Worm (Caenorhabditis elegans): ENCODE measurements around the gene fipr-17.
"Not testable (repeated sequence)": the region's sequence is repeated elsewhere in the genome, so short reads cannot be mapped to it uniquely, and the experiment has no call there.

Gene fipr-17

DNA sequence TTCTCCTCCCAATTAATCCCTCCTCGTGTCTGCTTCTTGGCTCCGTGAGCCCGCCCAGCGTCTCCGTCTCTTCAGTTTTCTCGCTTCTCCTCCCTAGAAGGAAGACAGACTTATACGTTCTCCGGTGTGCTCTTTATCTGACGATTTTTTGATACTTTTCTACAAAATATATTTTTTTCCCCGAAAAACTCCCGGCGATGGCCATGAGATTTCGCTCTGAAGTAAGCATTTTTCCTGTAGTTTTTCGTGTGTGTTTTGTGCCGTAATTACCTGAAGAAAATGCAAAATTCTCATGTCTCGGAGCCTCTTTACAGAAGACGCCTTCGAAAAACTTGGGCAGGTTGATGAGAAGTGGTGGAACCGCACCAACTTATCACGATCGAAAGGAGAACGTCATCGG lies 29.2 kb upstream of the fipr-17 start, which contains the start of gene spat-2:
TSS of gene spat-2 (plus strand) at position 301 of the 400 bp plus-strand sequence.
- no peak for TF ChIP-seq med-1 (GFP tag; optimal IDR thresholded peaks at IDR 0.05; ENCODE audit: insufficient read depth)
- TF ChIP-seq ref-1 (GFP tag; conservative IDR thresholded peaks at IDR 0.05), result no peak
- no peak for TF ChIP-seq flt-1 (GFP tag; IDR thresholded peaks at IDR 0.05)
- TF ChIP-seq ztf-23 (GFP tag; IDR thresholded peaks at IDR 0.05), result no peak
- no peak for TF ChIP-seq klf-2 (GFP tag; conservative IDR thresholded peaks at IDR 0.05)
- TF ChIP-seq tab-1 (GFP tag; IDR thresholded peaks at IDR 0.05), result no peak
- no peak for TF ChIP-seq T22C8.4 (GFP tag; IDR thresholded peaks at IDR 0.05)
- no peak for TF ChIP-seq cog-1 (tag; optimal IDR thresholded peaks at IDR 0.05)
- no peak for TF ChIP-seq ztf-29 (GFP tag; IDR thresholded peaks at IDR 0.05)

DNA sequence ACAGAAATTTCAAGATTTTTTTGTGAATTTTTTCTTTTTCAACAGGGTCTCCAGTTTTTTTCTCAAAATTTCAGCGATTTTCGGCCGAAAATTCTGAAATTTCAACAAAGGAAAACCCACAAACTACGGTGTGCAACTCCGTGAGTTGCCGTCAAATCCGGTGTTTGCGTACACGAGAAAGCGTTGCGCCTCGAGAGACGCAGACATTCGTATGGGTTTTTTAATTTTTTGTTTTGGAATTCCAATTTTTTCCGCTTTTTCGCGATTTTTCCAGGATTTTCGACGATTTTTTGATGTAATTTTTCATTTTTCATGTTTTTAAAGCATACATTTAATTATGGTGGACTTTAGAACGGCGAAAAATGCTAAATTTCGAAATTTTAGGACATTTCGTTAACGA lies 28.7 kb upstream of the fipr-17 start:
- TF ChIP-seq ref-1 (GFP tag; conservative IDR thresholded peaks at IDR 0.05), result no peak
- TF ChIP-seq ztf-23 (GFP tag; IDR thresholded peaks at IDR 0.05), result peak; percentile 58; the same call in 1 of the 2 replicates
- peak; percentile 72 for TF ChIP-seq flt-1 (GFP tag; IDR thresholded peaks at IDR 0.05)
- no peak for TF ChIP-seq tab-1 (GFP tag; IDR thresholded peaks at IDR 0.05)
- no peak for TF ChIP-seq klf-2 (GFP tag; conservative IDR thresholded peaks at IDR 0.05)
- no peak for TF ChIP-seq T22C8.4 (GFP tag; IDR thresholded peaks at IDR 0.05)

DNA sequence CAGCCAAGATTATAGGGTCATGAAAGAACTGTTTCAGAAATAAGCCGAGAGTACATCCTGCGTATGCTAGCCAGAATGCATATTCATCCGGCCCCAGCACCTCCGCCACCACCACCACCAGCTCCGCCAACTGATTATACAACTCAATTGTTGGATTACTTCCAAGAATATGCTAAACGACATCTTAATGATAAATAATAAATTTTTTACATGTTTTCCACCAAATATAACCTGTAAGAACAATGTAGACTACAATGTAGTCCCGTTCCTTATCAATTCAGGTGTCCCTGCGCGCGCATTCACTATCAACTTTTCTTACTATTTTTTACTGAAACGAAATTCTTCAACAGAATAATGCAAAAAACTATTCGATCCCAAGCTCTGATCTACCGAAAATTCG lies 25.5 kb upstream of the fipr-17 start, which contains the start of gene Y48A6B.9:
TSS of gene Y48A6B.9 (plus strand) at position 301 of the 400 bp plus-strand sequence.
- TF ChIP-seq med-1 (GFP tag; optimal IDR thresholded peaks at IDR 0.05; ENCODE audit: insufficient read depth), result no peak
- TF ChIP-seq tab-1 (GFP tag; IDR thresholded peaks at IDR 0.05), result no peak
- no peak for TF ChIP-seq klf-2 (GFP tag; conservative IDR thresholded peaks at IDR 0.05)
- TF ChIP-seq flt-1 (GFP tag; IDR thresholded peaks at IDR 0.05), result no peak
- no peak for TF ChIP-seq ztf-29 (GFP tag; IDR thresholded peaks at IDR 0.05)

DNA sequence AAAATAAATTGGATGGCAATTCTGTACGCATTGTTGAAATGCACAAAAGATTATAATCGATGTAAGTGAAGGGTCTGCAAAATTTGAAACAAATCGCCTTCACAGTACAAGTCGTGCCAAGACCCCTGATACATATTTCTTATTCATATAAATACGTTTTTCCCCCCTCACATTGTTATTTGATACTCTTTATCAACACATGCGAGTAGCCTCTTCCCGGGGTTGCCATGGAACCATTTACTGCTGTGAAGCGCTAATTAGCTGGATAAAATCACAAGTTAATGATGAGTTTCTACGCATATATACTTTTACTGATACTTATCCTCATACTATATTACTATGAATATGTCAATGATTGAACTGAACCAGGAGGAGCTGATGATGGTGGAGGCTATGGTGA lies 23.9 kb upstream of the fipr-17 start, which contains the start of gene Y48A6B.14:
TSS of gene Y48A6B.14 (plus strand) at position 301 of the 400 bp plus-strand sequence.
- TF ChIP-seq ref-1 (GFP tag; conservative IDR thresholded peaks at IDR 0.05) (no peak), ztf-29 (GFP tag; IDR thresholded peaks at IDR 0.05) (no peak), med-1 (GFP tag; optimal IDR thresholded peaks at IDR 0.05; ENCODE audit: insufficient read depth) (no peak), ztf-23 (GFP tag; IDR thresholded peaks at IDR 0.05) (no peak), cog-1 (tag; optimal IDR thresholded peaks at IDR 0.05) (no peak), T22C8.4 (GFP tag; IDR thresholded peaks at IDR 0.05) (no peak)

DNA sequence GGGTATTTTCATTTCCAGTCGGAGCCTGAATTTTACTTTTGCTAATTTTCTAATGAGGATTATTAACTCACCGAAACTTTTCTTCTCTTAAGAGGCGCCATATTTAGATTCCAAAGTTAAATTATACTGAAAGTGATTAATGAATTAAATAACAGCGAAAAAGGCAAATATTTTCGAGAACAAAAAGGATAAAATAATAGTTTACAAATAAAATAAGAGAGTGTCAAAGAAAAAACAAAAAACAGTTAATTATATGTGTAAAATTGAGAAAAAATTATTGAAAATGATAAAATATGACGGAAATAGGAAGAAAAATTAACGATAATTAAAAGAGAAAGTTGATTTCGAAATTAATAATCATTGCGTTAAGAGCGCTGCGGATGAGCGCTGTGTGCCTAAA lies 21.9 kb upstream of the fipr-17 start, which contains the start of gene Y48A6B.8:
TSS of gene Y48A6B.8 (minus strand) at position 101 of the 400 bp plus-strand sequence.
- not testable (repeated sequence) for TF ChIP-seq flt-1 (GFP tag; IDR thresholded peaks at IDR 0.05); T22C8.4 (GFP tag; IDR thresholded peaks at IDR 0.05); cog-1 (tag; optimal IDR thresholded peaks at IDR 0.05)

DNA sequence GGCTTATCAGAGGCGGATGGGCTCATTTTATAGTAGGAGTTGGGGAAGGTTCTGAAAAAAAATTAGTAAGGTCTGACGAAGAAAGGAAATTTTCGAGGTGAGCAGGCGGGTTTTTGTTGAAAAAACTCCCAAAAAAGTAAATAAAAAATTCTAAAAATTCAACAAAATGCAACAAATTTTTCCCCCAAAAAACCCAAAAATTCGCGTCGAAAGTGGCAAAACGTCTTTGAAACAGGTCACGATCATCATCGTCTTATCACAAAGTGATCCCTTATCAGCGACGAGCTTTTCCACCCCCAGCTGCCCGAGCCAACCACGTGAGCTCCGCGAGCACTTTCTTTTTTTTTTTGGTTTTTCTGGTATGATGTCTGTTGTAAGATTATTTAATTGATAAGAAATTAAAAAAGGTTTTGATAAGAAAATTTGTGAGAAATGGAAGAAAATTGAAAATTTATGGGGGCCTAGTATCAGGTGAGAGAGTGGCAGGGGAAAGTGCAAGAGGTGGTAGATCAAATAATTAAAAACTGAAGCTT lies 19.2 kb upstream of the fipr-17 start, which contains the start of gene Y48A6B.7:
TSS of gene Y48A6B.7 (minus strand) at position 51 of the 533 bp plus-strand sequence.
- TF ChIP-seq med-1 (GFP tag; optimal IDR thresholded peaks at IDR 0.05; ENCODE audit: insufficient read depth), result no peak
- no peak for TF ChIP-seq cog-1 (tag; optimal IDR thresholded peaks at IDR 0.05)
- TF ChIP-seq tab-1 (GFP tag; IDR thresholded peaks at IDR 0.05), result no peak
- TF ChIP-seq ref-1 (GFP tag; conservative IDR thresholded peaks at IDR 0.05), result no peak
- no peak for TF ChIP-seq flt-1 (GFP tag; IDR thresholded peaks at IDR 0.05)
- no peak for TF ChIP-seq ztf-23 (GFP tag; IDR thresholded peaks at IDR 0.05)
- no peak for TF ChIP-seq ztf-29 (GFP tag; IDR thresholded peaks at IDR 0.05)
- TF ChIP-seq T22C8.4 (GFP tag; IDR thresholded peaks at IDR 0.05), result no peak
- TF ChIP-seq klf-2 (GFP tag; conservative IDR thresholded peaks at IDR 0.05), result no peak

DNA sequence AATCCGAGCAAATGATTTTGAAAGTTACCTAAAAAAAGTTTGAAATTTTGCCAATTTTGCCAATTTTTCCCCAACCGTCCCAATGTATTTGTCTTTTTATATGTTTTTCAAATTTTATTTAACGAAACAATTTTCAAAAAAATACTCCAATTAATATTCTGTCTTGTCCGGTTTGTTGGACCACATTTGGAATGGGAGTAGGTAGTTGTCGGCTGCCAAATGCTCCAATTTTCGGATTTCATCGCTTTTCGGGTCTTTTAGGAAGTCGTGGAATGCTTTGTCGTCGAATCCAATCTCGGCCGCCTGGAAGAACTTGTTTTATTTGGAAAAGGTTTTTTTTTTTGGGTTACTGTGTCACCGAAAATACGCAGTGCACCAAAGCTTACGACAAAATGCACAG lies 17.7 kb upstream of the fipr-17 start:
- TF ChIP-seq flt-1 (GFP tag; IDR thresholded peaks at IDR 0.05), result no peak
- TF ChIP-seq ztf-23 (GFP tag; IDR thresholded peaks at IDR 0.05), result no peak
- TF ChIP-seq klf-2 (GFP tag; conservative IDR thresholded peaks at IDR 0.05), result no peak
- TF ChIP-seq T22C8.4 (GFP tag; IDR thresholded peaks at IDR 0.05), result no peak
- TF ChIP-seq tab-1 (GFP tag; IDR thresholded peaks at IDR 0.05), result no peak
- no peak for TF ChIP-seq med-1 (GFP tag; optimal IDR thresholded peaks at IDR 0.05; ENCODE audit: insufficient read depth)
- TF ChIP-seq ztf-29 (GFP tag; IDR thresholded peaks at IDR 0.05), result no peak
- no peak for TF ChIP-seq cog-1 (tag; optimal IDR thresholded peaks at IDR 0.05)
- TF ChIP-seq ref-1 (GFP tag; conservative IDR thresholded peaks at IDR 0.05), result no peak

DNA sequence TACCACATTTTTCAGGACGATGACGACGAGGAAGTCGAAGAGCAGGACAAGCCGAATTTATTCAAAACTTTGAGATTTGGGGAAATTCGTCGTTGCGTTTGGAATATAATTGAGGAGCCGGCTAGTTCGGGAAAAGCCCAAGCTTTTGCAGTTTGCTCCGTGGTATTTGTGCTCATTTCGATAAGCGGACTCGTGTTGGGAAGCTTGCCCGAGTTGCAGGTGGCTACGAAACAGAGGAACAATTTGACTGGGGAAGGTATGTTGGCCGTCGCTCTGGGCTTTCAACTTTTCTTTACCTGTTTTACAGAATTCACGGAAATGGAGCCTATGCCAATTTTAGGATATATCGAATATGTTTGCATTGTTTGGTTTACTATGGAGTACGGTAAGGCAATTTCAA lies 14.9 kb upstream of the fipr-17 start:
- no peak for TF ChIP-seq med-1 (GFP tag; optimal IDR thresholded peaks at IDR 0.05; ENCODE audit: insufficient read depth)
- no peak for TF ChIP-seq cog-1 (tag; optimal IDR thresholded peaks at IDR 0.05)
- TF ChIP-seq ztf-29 (GFP tag; IDR thresholded peaks at IDR 0.05), result no peak
- no peak for TF ChIP-seq T22C8.4 (GFP tag; IDR thresholded peaks at IDR 0.05)
- no peak for TF ChIP-seq ref-1 (GFP tag; conservative IDR thresholded peaks at IDR 0.05)

DNA sequence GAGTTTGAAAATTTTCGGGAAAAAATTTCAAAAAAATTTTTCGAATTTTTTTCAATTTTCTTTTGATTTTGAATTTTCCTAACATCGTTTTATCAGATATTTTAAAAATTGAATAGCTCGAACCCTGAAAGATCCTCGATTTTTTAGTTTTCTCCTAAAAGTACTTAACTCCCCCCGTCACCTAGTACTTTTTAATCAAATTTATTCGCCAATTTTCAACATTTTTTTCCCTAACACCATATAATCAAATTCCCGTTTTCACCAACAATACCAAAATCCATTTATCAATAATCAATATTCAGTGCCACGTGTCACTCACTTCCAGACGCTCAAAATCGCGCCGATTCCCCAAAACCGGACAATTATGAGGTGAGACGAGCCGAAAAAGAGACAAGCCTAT lies 4.9 kb upstream of the fipr-17 start, which contains the start of gene kvs-4:
TSS of gene kvs-4 (plus strand) at position 301 of the 400 bp plus-strand sequence.
- TF ChIP-seq tab-1 (GFP tag; IDR thresholded peaks at IDR 0.05) (no peak), cog-1 (tag; optimal IDR thresholded peaks at IDR 0.05) (no peak), ztf-23 (GFP tag; IDR thresholded peaks at IDR 0.05) (no peak), med-1 (GFP tag; optimal IDR thresholded peaks at IDR 0.05; ENCODE audit: insufficient read depth) (no peak), klf-2 (GFP tag; conservative IDR thresholded peaks at IDR 0.05) (no peak), ref-1 (GFP tag; conservative IDR thresholded peaks at IDR 0.05) (no peak), T22C8.4 (GFP tag; IDR thresholded peaks at IDR 0.05) (no peak), flt-1 (GFP tag; IDR thresholded peaks at IDR 0.05) (no peak), ztf-29 (GFP tag; IDR thresholded peaks at IDR 0.05) (no peak)

DNA sequence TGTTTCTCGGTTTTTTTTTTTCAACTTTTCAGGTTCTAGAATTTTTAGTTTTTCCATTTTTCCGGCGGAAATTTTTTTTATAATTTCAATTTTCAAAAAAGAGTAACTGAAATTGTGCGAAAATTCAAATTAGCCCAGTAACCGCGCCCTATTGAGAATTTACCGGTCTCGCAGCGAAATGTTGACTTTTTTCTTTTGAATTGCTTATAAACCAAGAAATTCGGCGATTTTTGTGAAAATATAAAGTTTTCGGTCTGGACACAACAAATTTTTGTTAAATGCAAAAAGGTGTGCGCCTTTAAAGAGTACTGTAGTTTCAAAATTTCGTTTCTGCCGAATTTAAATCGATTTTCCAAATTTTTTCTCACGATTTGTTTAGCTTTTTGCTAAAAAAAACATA lies 3.2 kb upstream of the fipr-17 start:
- TF ChIP-seq med-1 (GFP tag; optimal IDR thresholded peaks at IDR 0.05; ENCODE audit: insufficient read depth) (no peak), ref-1 (GFP tag; conservative IDR thresholded peaks at IDR 0.05) (no peak), klf-2 (GFP tag; conservative IDR thresholded peaks at IDR 0.05) (no peak), tab-1 (GFP tag; IDR thresholded peaks at IDR 0.05) (no peak), ztf-23 (GFP tag; IDR thresholded peaks at IDR 0.05) (no peak), T22C8.4 (GFP tag; IDR thresholded peaks at IDR 0.05) (no peak), ztf-29 (GFP tag; IDR thresholded peaks at IDR 0.05) (no peak), cog-1 (tag; optimal IDR thresholded peaks at IDR 0.05) (no peak), flt-1 (GFP tag; IDR thresholded peaks at IDR 0.05) (no peak)
